Worm (Caenorhabditis elegans): ENCODE results near the gene nhr-34.

Gene nhr-34

ce11 chrIV:9675572-9675971 is at the start of gene nhr-34:
TSS of gene nhr-34 (minus strand) at chrIV:9675672.
- TF ChIP-seq W03F9.2 (tag; optimal IDR thresholded peaks at IDR 0.05) (no peak), dao-5 (tag; optimal IDR thresholded peaks at IDR 0.05) (no peak), him-1 (tag; optimal IDR thresholded peaks at IDR 0.05) (no peak)

DNA sequence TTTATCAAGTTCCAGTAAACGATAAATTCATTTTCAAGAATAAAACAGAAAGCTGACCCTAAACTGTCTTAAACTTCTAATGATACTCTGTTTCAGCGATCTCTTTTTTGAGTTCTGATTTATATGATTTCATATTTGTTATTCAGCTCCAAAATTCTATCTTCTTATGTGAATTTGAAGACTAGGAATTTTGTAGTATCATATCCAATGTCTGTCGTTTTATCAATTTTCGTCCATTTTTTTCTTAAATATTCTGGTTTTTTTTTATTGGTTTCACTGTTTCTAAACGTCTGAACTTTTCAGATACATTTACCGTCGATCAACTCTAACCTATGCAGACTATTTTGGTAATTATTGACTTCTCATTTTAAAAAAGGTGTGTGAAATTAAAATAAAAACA is 49.5 kb upstream of the nhr-34 start, which contains the start of the genes nhr-138 and C28D4.18:
Gene nhr-138, plus strand, starts transcription at position 304 of the 400 bp plus-strand sequence.
Gene C28D4.18, plus strand, starts transcription at position 333 of the 400 bp plus-strand sequence.
- TF ChIP-seq dao-5 (tag; optimal IDR thresholded peaks at IDR 0.05) (no peak), him-1 (tag; optimal IDR thresholded peaks at IDR 0.05) (no peak)

DNA sequence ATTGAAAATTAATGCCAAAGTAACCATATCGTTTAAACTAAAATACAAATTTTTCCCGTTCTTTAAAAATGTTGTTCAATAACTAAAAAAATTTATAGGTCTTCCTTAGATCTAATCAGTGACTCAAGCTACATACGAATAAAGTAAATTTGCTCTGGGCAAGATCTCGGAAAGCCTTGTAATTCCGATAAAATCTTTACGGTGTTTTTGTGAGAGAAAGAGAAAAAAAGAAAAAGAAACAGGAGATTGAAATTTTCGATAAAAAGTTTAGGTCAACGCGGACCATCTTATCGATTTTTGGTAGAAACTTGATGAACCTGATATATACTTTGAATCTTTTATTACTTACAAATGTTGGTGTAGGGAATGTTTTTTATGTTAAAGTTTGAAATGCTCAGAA is 47.7 kb upstream of the nhr-34 start:
- no peak for TF ChIP-seq him-1 (tag; optimal IDR thresholded peaks at IDR 0.05)
- TF ChIP-seq dao-5 (tag; optimal IDR thresholded peaks at IDR 0.05), result no peak
- no peak for TF ChIP-seq W03F9.2 (tag; optimal IDR thresholded peaks at IDR 0.05)

DNA sequence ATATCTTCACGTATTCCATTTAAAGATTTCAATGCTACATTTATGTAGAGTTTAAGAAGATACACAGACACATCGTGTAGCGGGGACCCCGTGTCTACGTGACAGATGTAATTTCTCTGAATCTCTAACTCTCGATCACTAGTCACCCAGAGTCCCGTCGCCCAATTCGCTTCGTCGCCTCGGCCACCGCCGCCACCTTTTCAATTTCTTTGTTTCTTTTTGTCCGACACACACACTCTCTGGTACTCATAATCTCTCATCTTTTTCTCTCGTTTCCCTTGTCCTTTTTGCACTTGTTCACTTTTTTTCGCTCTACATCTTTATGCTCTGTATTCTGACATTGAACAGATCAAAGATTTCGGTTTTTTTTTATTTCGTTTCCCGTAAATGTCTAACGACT is 42.9 kb upstream of the nhr-34 start:
- TF ChIP-seq him-1 (tag; optimal IDR thresholded peaks at IDR 0.05), result no peak
- peak; percentile 25 for TF ChIP-seq W03F9.2 (tag; optimal IDR thresholded peaks at IDR 0.05)

- TF ChIP-seq him-1 (tag; optimal IDR thresholded peaks at IDR 0.05), result no peak
- TF ChIP-seq dao-5 (tag; optimal IDR thresholded peaks at IDR 0.05), result no peak
- no peak for TF ChIP-seq W03F9.2 (tag; optimal IDR thresholded peaks at IDR 0.05)
These were observed 42.4 kb upstream of the nhr-34 start for ce11 chrIV:9717844-9718243.

DNA sequence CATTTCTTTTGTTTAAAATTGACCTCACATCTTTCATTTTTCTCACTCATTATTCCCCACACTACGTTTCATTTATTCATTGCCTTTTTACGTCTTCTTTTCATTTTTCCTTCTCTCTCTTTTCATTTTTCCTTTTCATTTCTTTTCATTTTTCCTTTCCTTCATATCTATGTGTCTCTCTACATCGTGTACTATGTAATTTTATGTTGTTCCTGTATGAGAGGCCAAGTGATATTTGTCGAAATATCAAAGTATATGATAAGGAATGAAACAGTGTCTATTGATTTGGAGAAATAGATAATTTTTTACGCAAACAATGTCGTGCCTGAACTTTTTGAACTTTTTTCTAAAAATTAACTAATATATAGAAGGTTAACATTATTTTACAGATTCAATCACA is 41.0 kb upstream of the nhr-34 start:
- no peak for TF ChIP-seq W03F9.2 (tag; optimal IDR thresholded peaks at IDR 0.05)
- TF ChIP-seq him-1 (tag; optimal IDR thresholded peaks at IDR 0.05), result no peak
- no peak for TF ChIP-seq dao-5 (tag; optimal IDR thresholded peaks at IDR 0.05)

- TF ChIP-seq him-1 (tag; optimal IDR thresholded peaks at IDR 0.05) (no peak), dao-5 (tag; optimal IDR thresholded peaks at IDR 0.05) (no peak)
These were observed 38.8 kb upstream of the nhr-34 start for ce11 chrIV:9714264-9714663.

ce11 chrIV:9712782-9713181 is 37.3 kb upstream of the nhr-34 start, which contains the start of gene K01H12.4:
TSS of gene K01H12.4 (plus strand) at chrIV:9713082.
- no peak for TF ChIP-seq dao-5 (tag; optimal IDR thresholded peaks at IDR 0.05)
- TF ChIP-seq W03F9.2 (tag; optimal IDR thresholded peaks at IDR 0.05), result no peak
- TF ChIP-seq him-1 (tag; optimal IDR thresholded peaks at IDR 0.05), result no peak

DNA sequence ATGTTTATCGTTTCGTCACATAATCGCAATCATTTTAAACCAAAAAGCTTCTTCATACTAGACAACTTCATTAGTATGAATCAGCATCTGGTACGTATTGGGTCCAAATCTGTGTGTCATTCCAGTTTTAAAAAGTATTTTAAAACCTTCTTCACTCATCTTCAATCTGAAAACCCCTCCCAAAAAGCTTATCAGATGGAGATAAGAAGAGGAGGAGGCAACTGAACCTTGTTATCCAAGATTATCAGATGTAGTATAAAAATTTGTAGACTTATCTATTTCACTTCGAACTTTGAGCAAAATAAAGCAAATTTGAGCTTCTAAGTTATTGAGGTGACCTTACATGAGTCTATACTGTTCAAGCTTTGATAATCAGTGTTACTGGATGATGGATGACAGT is 34.4 kb upstream of the nhr-34 start, which contains the start of gene nhr-38:
Gene nhr-38, plus strand, starts transcription at position 301 of the 400 bp plus-strand sequence.
- TF ChIP-seq W03F9.2 (tag; optimal IDR thresholded peaks at IDR 0.05), result no peak
- TF ChIP-seq dao-5 (tag; optimal IDR thresholded peaks at IDR 0.05), result no peak
- no peak for TF ChIP-seq him-1 (tag; optimal IDR thresholded peaks at IDR 0.05)

- TF ChIP-seq W03F9.2 (tag; optimal IDR thresholded peaks at IDR 0.05) (no peak), dao-5 (tag; optimal IDR thresholded peaks at IDR 0.05) (no peak), him-1 (tag; optimal IDR thresholded peaks at IDR 0.05) (no peak)
These were observed 33.7 kb upstream of the nhr-34 start, which contains the start of gene ant-1.3 for ce11 chrIV:9709205-9709604. TSS of gene ant-1.3 (minus strand) at chrIV:9709305.

ce11 chrIV:9706704-9707197 is 31.3 kb upstream of the nhr-34 start, which contains the start of the genes dcaf-1 and dph-3:
TSS of gene dcaf-1 (minus strand) at chrIV:9706723.
TSS of gene dph-3 (plus strand) at chrIV:9707147.
- TF ChIP-seq W03F9.2 (tag; optimal IDR thresholded peaks at IDR 0.05) (peak; percentile 60), him-1 (tag; optimal IDR thresholded peaks at IDR 0.05) (no peak), dao-5 (tag; optimal IDR thresholded peaks at IDR 0.05) (no peak)

DNA sequence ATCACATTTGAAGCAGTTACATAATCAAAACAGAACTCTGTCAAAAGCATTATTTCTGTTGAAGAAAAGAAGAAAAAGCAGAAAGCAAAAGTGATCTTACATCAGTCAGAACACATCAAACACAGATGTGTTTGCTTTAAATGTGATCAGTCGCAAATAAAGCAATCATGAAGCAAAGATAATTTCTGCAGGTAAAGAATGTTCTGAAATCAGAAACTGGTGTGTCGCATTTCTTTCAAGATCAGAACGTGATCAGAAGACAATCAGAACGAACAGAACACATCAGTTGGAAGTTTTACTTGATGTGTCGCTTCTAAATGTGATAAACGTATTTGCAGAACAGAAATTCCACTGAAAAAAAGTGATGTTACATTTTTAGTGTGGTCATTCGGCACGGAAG is 23.6 kb upstream of the nhr-34 start:
- TF ChIP-seq W03F9.2 (tag; optimal IDR thresholded peaks at IDR 0.05) (no peak), him-1 (tag; optimal IDR thresholded peaks at IDR 0.05) (no peak)

DNA sequence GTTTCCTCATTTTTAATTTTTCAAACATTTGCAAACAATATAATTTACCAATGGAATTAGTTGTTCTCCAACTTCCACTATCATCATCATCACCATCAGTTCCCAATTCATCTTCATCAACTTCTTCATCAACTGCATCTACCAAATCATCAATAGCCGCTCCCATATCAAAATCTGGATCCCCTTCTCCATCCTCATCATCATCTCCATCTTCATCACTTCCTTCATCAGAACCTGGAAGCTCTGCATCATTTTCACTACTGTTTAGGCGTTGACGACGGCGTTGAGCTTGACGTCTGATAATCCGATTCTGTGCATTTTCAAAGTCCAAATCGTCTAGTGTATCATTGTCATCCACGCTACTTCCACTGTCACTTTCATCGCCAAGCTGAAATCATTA is 22.4 kb upstream of the nhr-34 start:
- TF ChIP-seq W03F9.2 (tag; optimal IDR thresholded peaks at IDR 0.05), result no peak
- TF ChIP-seq him-1 (tag; optimal IDR thresholded peaks at IDR 0.05), result no peak
- no peak for TF ChIP-seq dao-5 (tag; optimal IDR thresholded peaks at IDR 0.05)

DNA sequence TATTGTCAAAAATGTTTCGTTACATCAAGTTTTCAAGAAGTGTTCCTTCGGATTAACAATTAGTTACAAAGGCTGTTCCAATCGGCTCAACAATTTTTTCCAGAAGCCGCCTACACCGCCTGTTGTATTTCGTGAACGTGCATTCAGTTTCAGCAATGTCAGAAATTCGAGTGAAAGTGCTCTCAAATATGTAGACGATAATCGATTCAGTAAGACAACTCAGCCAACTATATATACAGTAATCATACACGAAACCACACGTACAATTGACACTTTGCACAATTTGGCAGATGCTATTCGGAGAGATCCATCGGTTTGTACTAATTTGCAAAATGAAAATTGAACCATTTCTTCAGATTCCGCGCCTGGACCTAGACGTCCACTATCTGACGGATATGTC is 21.0 kb upstream of the nhr-34 start:
- no peak for TF ChIP-seq W03F9.2 (tag; optimal IDR thresholded peaks at IDR 0.05)
- TF ChIP-seq dao-5 (tag; optimal IDR thresholded peaks at IDR 0.05), result no peak
- no peak for TF ChIP-seq him-1 (tag; optimal IDR thresholded peaks at IDR 0.05)

- TF ChIP-seq him-1 (tag; optimal IDR thresholded peaks at IDR 0.05) (no peak), W03F9.2 (tag; optimal IDR thresholded peaks at IDR 0.05) (no peak), dao-5 (tag; optimal IDR thresholded peaks at IDR 0.05) (no peak)
These were observed 17.4 kb upstream of the nhr-34 start, which contains the start of gene twk-9 for ce11 chrIV:9692874-9693273. TSS of gene twk-9 (plus strand) at chrIV:9693174.
